Worm (Caenorhabditis elegans) whole organism, young adult: ENCODE data around the gene C10A4.9.

Experiments used
- C17E4.6 ChIP-seq: fragments of 200-800 bp; sonication (Bioruptor generic); IDR thresholded peaks from 2 replicates; pipeline ENCODE4 v1.3.6; 2022; ENCODE audit warnings: missing genetic modification reagents, missing genetic modification characterization, missing compliant biosample characterization
- Y53G8AR.9 ChIP-seq: fragments of 200-800 bp; sonication (Bioruptor generic); conservative IDR thresholded peaks from 2 replicates; pipeline ENCODE4 v1.3.6; 2022; ENCODE audit warnings: missing genetic modification reagents, missing genetic modification characterization, missing compliant biosample characterization
- ccch-3 ChIP-seq: fragments of 200-800 bp; sonication (Bioruptor generic); optimal IDR thresholded peaks from 2 replicates; lab custom pipeline; 2018; ENCODE audit warnings: mild to moderate bottlenecking, missing genetic modification characterization, missing compliant biosample characterization
- egl-44 ChIP-seq: fragments of 200-800 bp; sonication (Bioruptor generic); IDR thresholded peaks from 2 replicates; pipeline ENCODE4 v1.3.6; 2022; ENCODE audit warnings: missing genetic modification reagents, missing genetic modification characterization, missing compliant biosample characterization
- ekl-4 ChIP-seq: fragments of 200-800 bp; sonication (Bioruptor generic); IDR thresholded peaks from 2 replicates; pipeline ENCODE4 v1.3.6; 2022; ENCODE audit warnings: missing genetic modification reagents, missing genetic modification characterization, missing compliant biosample characterization
- lin-35 ChIP-seq, 3 experiments: fragments of 150-350 bp in 2 of 3; sonication (generic microtip) in 1 of 3; optimal IDR thresholded peaks; 2 replicates each; lab custom pipeline; 2014 to 2018; ENCODE audit warnings: missing biosample characterization in 3 of 3, missing genetic modification characterization in 3 of 3, missing genetic modification reagents in 3 of 3
- mcd-1 ChIP-seq: fragments of 200-800 bp; sonication (Bioruptor generic); IDR thresholded peaks from 2 replicates; pipeline ENCODE4 v1.3.6; 2022; ENCODE audit warnings: missing genetic modification reagents, missing genetic modification characterization, missing compliant biosample characterization
- snpc-4 ChIP-seq, 5 experiments: fragments of 150-350 bp in 1 of 5; sonication (generic microtip) in 4 of 5; optimal IDR thresholded peaks; 2 replicates each; lab custom pipeline; 2014 to 2018; ENCODE audit warnings: missing genetic modification characterization in 5 of 5, missing biosample characterization in 3 of 5, antibody characterized with exemption in 2 of 5, mild to moderate bottlenecking in 2 of 5, missing compliant biosample characterization in 2 of 5, missing genotype in 2 of 5, moderate library complexity in 2 of 5, missing genetic modification reagents in 1 of 5
- ztf-6 ChIP-seq: fragments of 200-800 bp; sonication (Bioruptor generic); IDR thresholded peaks from 2 replicates; pipeline ENCODE4 v1.3.6; 2022; ENCODE audit warnings: missing genetic modification reagents, missing genetic modification characterization, missing compliant biosample characterization

- no peak for TF ChIP-seq Y53G8AR.9
- TF ChIP-seq mcd-1 (GFP tag; lab: Robert Waterston, UW), result no peak
- no peak for TF ChIP-seq ccch-3 (GFP tag; lab: Kevin White, UChicago)
- TF ChIP-seq egl-44 (GFP tag; lab: Robert Waterston, UW), result no peak
- TF ChIP-seq lin-35 (GFP tag; optimal IDR thresholded peaks at IDR 0.05; lab: Kevin White, UChicago), result no peak
- TF ChIP-seq snpc-4 (GFP tag; optimal IDR thresholded peaks at IDR 0.05; lab: Kevin White, UChicago), result no peak
- TF ChIP-seq snpc-4 (tag; optimal IDR thresholded peaks at IDR 0.05; lab: Kevin White, UChicago), result no peak
- TF ChIP-seq ekl-4 (GFP tag; lab: Robert Waterston, UW), result no peak
- TF ChIP-seq ztf-6, result no peak
- TF ChIP-seq C17E4.6, result no peak
Measured at ce11 chrX:7447340-7447739, 26.7 kb downstream of the C10A4.9 start.
